Fruit fly (Drosophila melanogaster): Measurements from ENCODE around the gene CG34428.

The CG34428 gene

DNA sequence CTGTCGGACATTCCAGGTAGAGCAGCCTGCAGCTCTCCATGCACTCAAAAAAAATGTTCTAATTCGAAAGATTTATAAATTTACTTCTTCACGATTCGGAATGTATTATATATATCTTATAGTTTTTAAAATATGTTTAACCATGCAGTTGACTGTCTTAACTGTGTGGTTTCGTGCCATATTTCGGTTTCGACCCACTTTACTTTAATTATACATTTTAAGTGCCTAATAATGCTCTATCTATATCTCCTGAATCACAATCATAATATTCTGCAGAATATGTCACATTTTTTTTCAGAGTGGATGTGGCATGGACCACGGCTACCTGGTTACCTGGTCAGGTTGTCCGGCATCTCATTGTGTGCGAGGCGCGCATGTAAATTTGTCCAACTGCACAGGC is 11.9 kb upstream of the CG34428 start:
- TF ChIP-seq pan (optimal IDR thresholded peaks at IDR 0.05) (no peak), EcR (GFP tag; optimal IDR thresholded peaks at IDR 0.05) (no peak), psq (optimal IDR thresholded peaks at IDR 0.05) (no peak), Dll (optimal IDR thresholded peaks at IDR 0.05) (no peak)

DNA sequence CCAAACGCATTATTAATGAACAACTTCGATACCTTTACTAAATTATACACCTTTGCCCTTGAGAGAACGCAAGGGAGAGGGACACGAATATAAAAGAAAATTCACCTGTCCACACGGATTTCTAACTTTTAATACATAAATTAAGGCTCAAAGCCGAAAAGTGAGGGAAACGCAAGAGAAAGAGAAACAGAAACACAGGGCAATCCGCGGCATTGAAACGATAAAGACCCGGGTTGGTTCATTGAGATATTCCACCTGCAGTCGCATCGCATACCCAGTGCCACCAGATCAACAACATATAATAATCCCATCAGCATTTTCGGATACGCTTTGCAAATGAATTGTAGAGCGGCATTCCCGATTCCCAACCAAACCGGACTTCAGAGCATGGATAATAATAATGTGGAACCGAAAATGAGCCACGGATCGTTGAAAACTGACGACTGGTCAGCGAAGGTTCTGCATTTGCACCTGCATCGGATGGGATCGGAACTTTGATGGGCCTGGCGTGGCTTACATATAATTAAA is 10.8 kb upstream of the CG34428 start:
- TF ChIP-seq usp (GFP tag; optimal IDR thresholded peaks at IDR 0.05) (no peak), pan (optimal IDR thresholded peaks at IDR 0.05) (no peak), CG8478 (optimal IDR thresholded peaks at IDR 0.05) (no peak), EcR (GFP tag; optimal IDR thresholded peaks at IDR 0.05) (no peak)

DNA sequence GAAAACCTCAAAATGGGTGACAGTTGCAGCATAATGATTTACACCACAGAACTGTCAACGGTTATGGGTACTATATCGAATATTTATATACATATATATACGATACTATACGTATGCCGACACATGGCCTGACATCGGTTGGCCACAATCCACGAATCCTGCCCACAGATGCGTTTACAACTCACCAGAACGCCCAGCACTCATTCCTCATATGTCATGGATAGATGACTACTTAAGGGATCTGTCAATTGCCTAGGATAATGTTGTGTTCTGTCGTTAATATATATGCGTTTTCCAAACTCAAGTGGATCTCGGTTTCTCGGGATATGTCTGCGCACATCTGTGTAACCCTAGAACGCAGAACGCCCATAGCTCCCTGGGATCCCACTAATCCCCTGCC is 3.1 kb upstream of the CG34428 start:
- TF ChIP-seq CG8478 (optimal IDR thresholded peaks at IDR 0.05): no peak
- no peak for TF ChIP-seq psq (optimal IDR thresholded peaks at IDR 0.05)
- TF ChIP-seq usp (GFP tag; optimal IDR thresholded peaks at IDR 0.05): no peak
- no peak for TF ChIP-seq EcR (GFP tag; optimal IDR thresholded peaks at IDR 0.05)
- no peak for TF ChIP-seq pan (optimal IDR thresholded peaks at IDR 0.05)
- TF ChIP-seq Dll (optimal IDR thresholded peaks at IDR 0.05): no peak

DNA sequence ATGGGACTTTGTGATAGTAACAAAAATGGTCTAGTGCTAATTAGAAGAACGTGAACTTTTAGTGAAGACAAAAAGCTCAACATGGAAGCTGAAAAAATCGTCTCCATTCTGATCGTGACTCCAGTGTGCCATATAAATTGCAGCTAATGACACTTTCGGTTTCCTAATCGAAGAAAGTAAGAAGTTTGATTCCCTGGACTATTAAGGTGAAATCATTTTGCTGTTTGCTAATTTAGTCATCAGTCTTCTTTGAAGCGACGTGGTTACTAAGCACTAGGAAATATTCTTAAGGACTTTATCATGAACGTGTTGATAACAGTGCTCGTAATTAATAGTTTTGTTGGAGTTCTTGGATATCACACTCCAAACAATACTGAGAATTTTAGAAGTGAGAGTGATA is 1.2 kb downstream of the CG34428 start, which contains the start of gene CG34429:
Gene CG34429 (plus strand): TSS at position 301 of the 400 bp plus-strand sequence.
- TF ChIP-seq pan (optimal IDR thresholded peaks at IDR 0.05) (no peak), CG8478 (optimal IDR thresholded peaks at IDR 0.05) (no peak), EcR (GFP tag; optimal IDR thresholded peaks at IDR 0.05) (no peak), Dll (optimal IDR thresholded peaks at IDR 0.05) (no peak), psq (optimal IDR thresholded peaks at IDR 0.05) (no peak), usp (GFP tag; optimal IDR thresholded peaks at IDR 0.05) (no peak)

DNA sequence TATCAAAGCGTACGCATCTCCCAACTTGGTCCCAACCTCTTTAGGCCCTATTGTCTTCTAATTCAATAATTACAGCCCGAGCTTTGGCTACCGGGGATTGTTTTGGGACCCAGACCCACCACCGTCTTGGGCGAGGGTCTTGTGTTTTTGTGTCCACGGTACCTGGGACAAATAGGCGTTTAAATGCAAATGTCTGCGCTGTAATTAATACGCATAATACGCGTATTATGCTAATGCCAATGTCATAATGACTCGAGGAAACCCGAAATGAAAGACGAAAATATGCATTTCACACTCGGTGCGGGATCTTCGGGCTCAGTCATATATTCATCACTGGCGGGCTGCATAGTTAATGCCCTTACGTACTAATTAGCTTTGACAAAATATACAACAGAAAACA is 2.8 kb downstream of the CG34428 start:
- TF ChIP-seq usp (GFP tag; optimal IDR thresholded peaks at IDR 0.05) (no peak), EcR (GFP tag; optimal IDR thresholded peaks at IDR 0.05) (no peak), Dll (optimal IDR thresholded peaks at IDR 0.05) (no peak), psq (optimal IDR thresholded peaks at IDR 0.05) (no peak), pan (optimal IDR thresholded peaks at IDR 0.05) (no peak), CG8478 (optimal IDR thresholded peaks at IDR 0.05) (no peak)

DNA sequence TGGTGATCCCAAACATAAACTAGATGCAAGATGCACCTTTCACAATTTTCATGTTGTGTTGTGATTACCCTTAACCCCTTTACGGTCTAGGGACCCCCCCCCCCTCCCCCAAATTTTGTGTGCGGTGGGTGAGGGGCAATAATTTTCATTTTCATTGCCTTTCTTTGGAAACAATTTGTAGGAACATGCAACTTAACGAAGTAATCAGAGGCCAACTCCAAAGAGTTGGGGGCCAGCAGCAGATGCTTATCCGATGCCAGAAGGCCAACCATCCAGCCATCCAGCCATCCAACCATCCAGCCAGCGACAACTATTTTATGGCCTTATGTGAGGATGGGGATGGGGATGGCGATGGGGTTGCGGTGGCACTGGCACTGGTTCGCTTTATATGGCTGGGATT is 3.4 kb downstream of the CG34428 start:
- no peak for TF ChIP-seq pan (optimal IDR thresholded peaks at IDR 0.05)
- no peak for TF ChIP-seq CG8478 (optimal IDR thresholded peaks at IDR 0.05)
- TF ChIP-seq usp (GFP tag; optimal IDR thresholded peaks at IDR 0.05): no peak
- no peak for TF ChIP-seq psq (optimal IDR thresholded peaks at IDR 0.05)
- TF ChIP-seq EcR (GFP tag; optimal IDR thresholded peaks at IDR 0.05): no peak
- TF ChIP-seq Dll (optimal IDR thresholded peaks at IDR 0.05): no peak

DNA sequence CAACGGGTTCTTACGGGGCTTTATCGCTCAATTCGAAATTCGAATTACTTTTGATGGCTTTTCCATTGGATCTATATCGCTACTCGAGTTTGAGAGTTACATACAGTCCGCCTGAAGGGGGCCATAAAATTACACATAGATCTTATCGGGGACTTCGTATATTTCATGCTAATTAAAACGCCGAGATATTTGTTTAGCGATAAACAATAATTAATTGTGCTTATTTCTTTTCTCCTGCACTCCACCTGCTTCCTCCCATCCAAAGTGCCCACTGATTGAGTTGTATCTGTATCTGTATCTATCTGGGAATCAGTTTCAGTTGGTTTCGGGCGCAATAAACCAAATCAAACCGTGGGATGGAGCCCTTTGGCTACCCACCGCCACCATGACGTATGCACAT is 4.1 kb downstream of the CG34428 start:
- TF ChIP-seq EcR (GFP tag; optimal IDR thresholded peaks at IDR 0.05) (no peak), pan (optimal IDR thresholded peaks at IDR 0.05) (no peak), usp (GFP tag; optimal IDR thresholded peaks at IDR 0.05) (no peak), Dll (optimal IDR thresholded peaks at IDR 0.05) (no peak), CG8478 (optimal IDR thresholded peaks at IDR 0.05) (no peak), psq (optimal IDR thresholded peaks at IDR 0.05) (no peak)

DNA sequence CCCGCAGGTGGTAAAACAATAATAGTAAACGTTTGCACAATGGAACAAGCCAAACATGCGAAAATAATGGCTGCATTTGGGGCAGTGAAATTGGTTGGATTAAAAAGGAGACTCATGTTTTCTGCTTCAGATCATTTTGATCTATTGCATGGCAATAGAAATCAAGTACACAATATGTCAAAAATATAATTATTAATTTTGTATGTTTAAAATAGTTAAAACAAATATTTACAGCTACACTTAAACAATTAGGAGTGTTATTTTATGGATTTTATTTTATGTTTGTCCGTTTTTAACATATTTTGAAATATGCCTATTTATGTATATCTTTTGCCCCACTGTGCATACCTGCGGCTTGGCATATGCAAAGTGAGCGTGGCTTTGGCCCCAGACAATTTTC is 4.7 kb downstream of the CG34428 start:
- no peak for TF ChIP-seq psq (optimal IDR thresholded peaks at IDR 0.05)

DNA sequence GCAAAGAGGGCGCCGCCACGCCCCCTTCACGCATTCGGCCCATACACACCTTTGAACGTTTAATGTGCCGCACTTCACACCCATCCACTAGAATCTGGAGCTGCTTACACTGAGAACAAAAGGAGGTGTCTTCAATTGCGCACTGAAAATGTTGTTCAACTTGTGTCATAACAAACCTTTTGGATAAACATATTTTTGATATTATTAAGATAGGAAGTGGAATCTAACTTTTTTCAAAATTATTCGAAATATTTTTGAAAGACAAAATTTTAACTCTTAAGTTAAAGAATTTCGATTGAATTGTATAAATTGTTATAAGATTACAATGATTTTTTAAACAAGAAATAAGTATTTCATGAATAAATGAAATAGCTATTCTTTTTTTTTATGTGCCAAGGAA is 6.7 kb downstream of the CG34428 start:
- TF ChIP-seq EcR (GFP tag; optimal IDR thresholded peaks at IDR 0.05): no peak
- TF ChIP-seq usp (GFP tag; optimal IDR thresholded peaks at IDR 0.05): no peak
- TF ChIP-seq CG8478 (optimal IDR thresholded peaks at IDR 0.05): no peak
- no peak for TF ChIP-seq psq (optimal IDR thresholded peaks at IDR 0.05)
- TF ChIP-seq Dll (optimal IDR thresholded peaks at IDR 0.05): no peak
- no peak for TF ChIP-seq pan (optimal IDR thresholded peaks at IDR 0.05)

DNA sequence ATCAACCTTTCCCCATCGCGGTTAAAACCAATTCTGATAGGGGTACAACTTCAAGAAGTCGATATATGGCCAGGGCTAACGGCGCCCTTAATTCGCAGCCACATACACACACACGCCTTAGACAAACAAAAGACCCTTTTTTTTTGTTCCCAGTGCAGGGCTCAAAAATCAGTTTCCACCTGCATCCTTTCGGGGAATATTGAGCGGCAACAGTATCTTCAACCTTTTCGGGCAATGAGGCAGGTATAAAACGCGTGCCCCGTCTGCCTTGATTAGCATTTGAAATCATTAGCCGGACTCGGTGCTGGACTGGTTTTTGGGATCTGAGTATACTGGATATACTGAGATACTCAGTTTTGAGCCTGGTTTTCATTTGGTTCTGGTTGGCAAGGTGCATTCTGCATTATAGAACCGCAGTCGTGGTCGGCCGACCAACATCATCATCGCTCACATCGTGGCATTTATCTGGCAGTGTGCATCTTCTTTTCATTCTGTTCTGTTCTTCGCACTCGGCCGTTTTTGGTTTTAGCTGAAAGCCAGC is 12.6 kb downstream of the CG34428 start:
- TF ChIP-seq Dll (optimal IDR thresholded peaks at IDR 0.05) (no peak), pan (optimal IDR thresholded peaks at IDR 0.05) (no peak), EcR (GFP tag; optimal IDR thresholded peaks at IDR 0.05) (no peak), CG8478 (optimal IDR thresholded peaks at IDR 0.05) (no peak), psq (optimal IDR thresholded peaks at IDR 0.05) (no peak), usp (GFP tag; optimal IDR thresholded peaks at IDR 0.05) (no peak)

DNA sequence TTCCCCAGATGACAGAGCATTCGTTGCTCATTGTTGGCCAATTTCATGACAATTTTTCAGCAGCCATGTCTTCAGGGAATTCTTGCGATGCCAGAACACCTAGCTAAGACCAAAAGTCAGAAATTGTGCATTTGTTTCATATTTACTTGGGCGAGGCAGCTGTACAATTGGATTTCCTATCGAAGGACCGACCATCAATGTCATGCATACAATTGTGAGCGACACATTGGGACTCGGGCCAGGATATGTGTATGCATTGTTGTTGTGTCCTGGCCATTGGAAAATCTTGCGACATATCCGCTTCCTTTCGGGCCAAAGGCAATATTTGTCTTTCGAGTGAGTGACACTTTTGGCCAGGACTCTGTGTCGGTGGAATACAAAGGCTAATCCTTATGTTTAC is 15.8 kb downstream of the CG34428 start:
- TF ChIP-seq psq (optimal IDR thresholded peaks at IDR 0.05): no peak
- TF ChIP-seq pan (optimal IDR thresholded peaks at IDR 0.05): no peak
- no peak for TF ChIP-seq usp (GFP tag; optimal IDR thresholded peaks at IDR 0.05)
- no peak for TF ChIP-seq CG8478 (optimal IDR thresholded peaks at IDR 0.05)
- TF ChIP-seq EcR (GFP tag; optimal IDR thresholded peaks at IDR 0.05): no peak
- no peak for TF ChIP-seq Dll (optimal IDR thresholded peaks at IDR 0.05)

DNA sequence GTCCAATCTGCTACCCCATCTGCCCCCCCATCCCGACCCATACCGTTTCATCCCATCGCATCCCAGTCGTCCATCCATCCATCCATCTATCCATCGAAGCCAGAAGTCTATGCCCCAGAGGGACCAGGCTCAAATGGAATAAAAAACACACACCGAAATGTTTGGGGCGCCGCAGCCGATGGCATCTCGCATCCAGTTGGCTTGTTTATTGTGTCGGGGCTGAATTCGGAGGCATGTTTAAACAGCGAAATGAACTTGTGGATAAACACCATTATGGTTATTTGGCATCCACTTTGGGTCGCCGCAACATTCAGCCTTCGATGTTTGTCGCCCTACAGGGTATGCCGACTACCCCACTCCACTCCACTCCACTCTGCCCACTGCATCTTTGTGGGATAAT is 18.9 kb downstream of the CG34428 start:
- no peak for TF ChIP-seq usp (GFP tag; optimal IDR thresholded peaks at IDR 0.05)
- no peak for TF ChIP-seq pan (optimal IDR thresholded peaks at IDR 0.05)
- no peak for TF ChIP-seq Dll (optimal IDR thresholded peaks at IDR 0.05)
- TF ChIP-seq CG8478 (optimal IDR thresholded peaks at IDR 0.05): no peak

DNA sequence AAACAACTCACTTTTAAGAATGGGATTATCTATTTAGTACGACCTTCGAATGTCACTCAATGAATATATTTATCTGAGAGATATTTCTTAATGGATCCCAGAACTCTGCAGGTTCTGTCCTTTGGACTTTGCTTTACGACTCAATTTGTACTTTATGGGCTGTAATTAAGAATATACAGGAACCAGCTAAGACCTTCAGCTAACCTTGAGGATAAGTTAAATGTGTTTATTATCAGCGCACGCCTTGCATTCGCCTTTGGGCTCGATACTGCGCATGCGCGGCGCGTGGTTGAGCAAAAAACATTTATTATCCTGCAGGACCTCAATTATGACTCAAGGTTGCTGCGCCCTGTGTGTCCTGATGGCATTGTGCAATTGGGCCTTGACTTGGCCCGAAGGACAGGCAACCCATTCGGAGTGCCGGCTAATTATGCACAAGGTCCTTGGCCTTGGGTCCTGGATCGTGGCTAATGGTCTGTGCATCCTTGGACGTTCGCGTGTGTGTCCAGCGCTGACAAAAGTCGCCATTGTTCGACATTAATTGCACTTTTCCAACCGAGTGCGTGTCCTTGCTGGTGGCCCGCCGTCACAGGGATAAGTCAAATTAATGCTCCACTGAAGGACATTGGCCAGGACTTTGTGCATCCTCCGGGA is 19.9 kb downstream of the CG34428 start:
- TF ChIP-seq usp (GFP tag; optimal IDR thresholded peaks at IDR 0.05) (no peak), CG8478 (optimal IDR thresholded peaks at IDR 0.05) (no peak), pan (optimal IDR thresholded peaks at IDR 0.05) (no peak), psq (optimal IDR thresholded peaks at IDR 0.05) (no peak), EcR (GFP tag; optimal IDR thresholded peaks at IDR 0.05) (no peak), Dll (optimal IDR thresholded peaks at IDR 0.05) (no peak)
